Worm (Caenorhabditis elegans) whole organism, L2 larva: Measurements from ENCODE around the gene rpl-36.A.

ENCODE experiments used
- C34F6.9 ChIP-seq: fragments of 150-350 bp; optimal IDR thresholded peaks from 2 replicates; lab custom pipeline; 2014; ENCODE audit warnings: missing biosample characterization, missing genetic modification characterization
- F13H6.1 ChIP-seq: sonication (generic microtip); optimal IDR thresholded peaks from 2 replicates; lab custom pipeline; 2016; ENCODE audit warnings: missing genetic modification characterization, missing compliant biosample characterization
- R02D3.7 ChIP-seq: fragments of 150-350 bp; optimal IDR thresholded peaks from 2 replicates; lab custom pipeline; 2014; ENCODE audit warnings: missing biosample characterization, missing genetic modification characterization
- ZK546.5 ChIP-seq: sonication (generic microtip); optimal IDR thresholded peaks from 2 replicates; lab custom pipeline; 2017; ENCODE audit warnings: missing biosample characterization, missing genetic modification characterization
- alr-1 ChIP-seq: fragments of 150-350 bp; optimal IDR thresholded peaks from 2 replicates; lab custom pipeline; 2014; ENCODE audit warnings: missing biosample characterization, missing genetic modification characterization
- aly-2 ChIP-seq: fragments of 150-350 bp; optimal IDR thresholded peaks from 2 replicates; lab custom pipeline; 2014; ENCODE audit warnings: missing biosample characterization, missing genetic modification characterization
- ama-1 ChIP-seq: fragments of 150-350 bp; optimal IDR thresholded peaks from 2 replicates; lab custom pipeline; 2018; ENCODE audit warnings: inconsistent platforms
- blmp-1 ChIP-seq: sonication (generic microtip); optimal IDR thresholded peaks from 2 replicates; lab custom pipeline; 2017; ENCODE audit warnings: missing genetic modification characterization, mild to moderate bottlenecking, missing compliant biosample characterization, antibody characterized with exemption, moderate library complexity; ENCODE audit not compliant: insufficient read depth
- ceh-16 ChIP-seq: fragments of 150-350 bp; optimal IDR thresholded peaks from 2 replicates; lab custom pipeline; 2014; ENCODE audit warnings: missing biosample characterization, missing genetic modification characterization
- ceh-82 ChIP-seq: fragments of 150-350 bp; optimal IDR thresholded peaks from 2 replicates; lab custom pipeline; 2014; ENCODE audit warnings: missing biosample characterization, missing genetic modification characterization
- dmd-4 ChIP-seq: sonication (generic microtip); optimal IDR thresholded peaks from 2 replicates; lab custom pipeline; 2017; ENCODE audit warnings: missing biosample characterization, missing genetic modification characterization
- egl-27 ChIP-seq: sonication (generic microtip); optimal IDR thresholded peaks from 3 replicates; lab custom pipeline; 2017; ENCODE audit warnings: missing biosample characterization, missing genetic modification reagents, missing genetic modification characterization
- elt-1 ChIP-seq: fragments of 150-350 bp; optimal IDR thresholded peaks from 2 replicates; lab custom pipeline; 2014; ENCODE audit warnings: missing biosample characterization, missing genetic modification characterization
- elt-3 ChIP-seq: sonication (generic microtip); optimal IDR thresholded peaks from 2 replicates; lab custom pipeline; 2017; ENCODE audit warnings: missing biosample characterization, missing genetic modification characterization
- fos-1 ChIP-seq: fragments of 150-350 bp; optimal IDR thresholded peaks from 2 replicates; lab custom pipeline; 2014; ENCODE audit warnings: missing biosample characterization, missing genetic modification characterization
- gmeb-1 ChIP-seq: fragments of 150-350 bp; optimal IDR thresholded peaks from 2 replicates; lab custom pipeline; 2014; ENCODE audit warnings: missing biosample characterization, missing genetic modification characterization
- lin-39 ChIP-seq: fragments of 150-350 bp; optimal IDR thresholded peaks from 2 replicates; lab custom pipeline; 2014; ENCODE audit warnings: missing biosample characterization, missing genetic modification reagents, missing genetic modification characterization
- lsy-2 ChIP-seq, 2 experiments: fragments of 150-350 bp in 1 of 2; sonication (generic microtip) in 1 of 2; optimal IDR thresholded peaks; 2 replicates each; lab custom pipeline; 2014 to 2017; ENCODE audit warnings: missing biosample characterization in 2 of 2, missing genetic modification characterization in 2 of 2
- mdl-1 ChIP-seq, 2 experiments: fragments of 150-350 bp in 1 of 2; sonication (generic microtip) in 1 of 2; optimal IDR thresholded peaks; 2 replicates each; lab custom pipeline; 2017; ENCODE audit warnings: missing biosample characterization in 2 of 2, missing genetic modification characterization in 2 of 2
- nhr-10 ChIP-seq: sonication (generic microtip); optimal IDR thresholded peaks from 2 replicates; lab custom pipeline; 2017; ENCODE audit warnings: missing biosample characterization, missing genetic modification characterization
- nhr-129 ChIP-seq: fragments of 150-350 bp; optimal IDR thresholded peaks from 2 replicates; lab custom pipeline; 2014; ENCODE audit warnings: missing biosample characterization, missing genetic modification characterization
- nhr-21 ChIP-seq: fragments of 150-350 bp; optimal IDR thresholded peaks from 2 replicates; lab custom pipeline; 2014; ENCODE audit warnings: missing biosample characterization, missing genetic modification characterization
- nhr-23 ChIP-seq: fragments of 150-350 bp; optimal IDR thresholded peaks from 2 replicates; lab custom pipeline; 2014; ENCODE audit warnings: missing biosample characterization, missing genetic modification reagents, missing genetic modification characterization
- nhr-237 ChIP-seq: fragments of 150-350 bp; optimal IDR thresholded peaks from 2 replicates; lab custom pipeline; 2014; ENCODE audit warnings: missing biosample characterization, missing genetic modification characterization
- nhr-25 ChIP-seq: fragments of 150-350 bp; sonication (generic microtip); optimal IDR thresholded peaks from 3 replicates; lab custom pipeline; 2014; ENCODE audit warnings: missing biosample characterization, missing genetic modification characterization
- nhr-6 ChIP-seq: fragments of 150-350 bp; optimal IDR thresholded peaks from 2 replicates; lab custom pipeline; 2014; ENCODE audit warnings: missing biosample characterization, missing genetic modification characterization
- sem-4 ChIP-seq: fragments of 150-350 bp; optimal IDR thresholded peaks from 2 replicates; lab custom pipeline; 2014; ENCODE audit warnings: missing biosample characterization, missing genetic modification reagents, missing genetic modification characterization
- sma-3 ChIP-seq: sonication (generic microtip); optimal IDR thresholded peaks from 2 replicates; lab custom pipeline; 2016; ENCODE audit warnings: missing genetic modification reagents, missing genetic modification characterization, missing compliant biosample characterization
- sma-9 ChIP-seq, 2 experiments: fragments of 150-350 bp in 1 of 2; sonication (generic microtip) in 1 of 2; optimal IDR thresholded peaks; 2 replicates each; lab custom pipeline; 2014 to 2016; ENCODE audit warnings: missing genetic modification characterization in 2 of 2, mild to moderate bottlenecking in 1 of 2, missing biosample characterization in 1 of 2, missing compliant biosample characterization in 1 of 2, missing genetic modification reagents in 1 of 2, moderate library complexity in 1 of 2
- unc-39 ChIP-seq: fragments of 150-350 bp; optimal IDR thresholded peaks from 2 replicates; lab custom pipeline; 2014; ENCODE audit warnings: missing biosample characterization, missing genetic modification characterization
- unc-55 ChIP-seq: fragments of 150-350 bp; sonication (generic microtip); optimal IDR thresholded peaks from 3 replicates; lab custom pipeline; 2014; ENCODE audit warnings: missing biosample characterization, missing genetic modification reagents, missing genetic modification characterization
- unc-62 ChIP-seq: fragments of 150-350 bp; optimal IDR thresholded peaks from 2 replicates; lab custom pipeline; 2014; ENCODE audit warnings: missing biosample characterization, missing genetic modification reagents, missing genetic modification characterization
- zag-1 ChIP-seq: fragments of 150-350 bp; optimal IDR thresholded peaks from 2 replicates; lab custom pipeline; 2014; ENCODE audit warnings: missing biosample characterization, missing genetic modification characterization
- ztf-1 ChIP-seq: fragments of 200-800 bp; sonication (Bioruptor generic); conservative IDR thresholded peaks from 2 replicates; pipeline ENCODE4 v1.3.6; 2022; ENCODE audit warnings: missing genetic modification characterization, missing compliant biosample characterization
- ztf-11 ChIP-seq: sonication (generic microtip); optimal IDR thresholded peaks from 2 replicates; lab custom pipeline; 2017; ENCODE audit warnings: missing biosample characterization, missing genetic modification characterization
- ztf-4 ChIP-seq: fragments of 150-350 bp; optimal IDR thresholded peaks from 2 replicates; lab custom pipeline; 2014; ENCODE audit warnings: missing biosample characterization, missing genetic modification characterization

The rpl-36.A gene

DNA sequence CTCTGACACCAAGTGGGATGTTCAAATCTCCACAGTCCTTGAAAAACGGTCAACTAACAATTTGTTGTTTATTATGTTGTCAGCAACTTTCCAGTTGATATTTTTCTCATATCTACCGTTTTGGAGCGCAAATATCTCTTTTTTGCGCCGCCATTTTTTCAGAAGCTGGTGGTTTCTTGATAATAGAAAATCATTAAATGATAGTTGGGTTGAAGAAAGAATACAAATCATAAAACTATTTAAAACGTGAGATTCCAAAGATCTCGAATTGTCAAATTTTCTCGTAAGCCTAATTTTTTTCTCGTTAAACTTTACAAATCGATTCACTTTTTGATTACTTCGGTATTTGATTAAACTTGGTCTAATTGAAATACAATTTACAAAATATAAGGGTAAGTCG is 4.6 kb downstream of the rpl-36.A start, which contains the start of gene rpl-42:
TSS of gene rpl-42 (plus strand) at position 301 of the 400 bp plus-strand sequence.
- TF ChIP-seq R02D3.7 (no peak), unc-55 (GFP tag; lab: Kevin White, UChicago) (no peak), elt-1 (tag; lab: Kevin White, UChicago) (no peak), nhr-21 (tag; lab: Kevin White, UChicago) (no peak), nhr-129 (tag; lab: Kevin White, UChicago) (no peak), ztf-1 (no peak), nhr-237 (no peak), unc-39 (tag; lab: Kevin White, UChicago) (no peak), ztf-11 (tag; lab: Kevin White, UChicago) (no peak), blmp-1 (tag; lab: Kevin White, UChicago) (no peak), dmd-4 (no peak), fos-1 (tag; lab: Kevin White, UChicago) (no peak), F13H6.1 (no peak), ceh-16 (no peak), elt-3 (no peak), lin-39 (tag; lab: Kevin White, UChicago) (no peak), nhr-10 (no peak)

DNA sequence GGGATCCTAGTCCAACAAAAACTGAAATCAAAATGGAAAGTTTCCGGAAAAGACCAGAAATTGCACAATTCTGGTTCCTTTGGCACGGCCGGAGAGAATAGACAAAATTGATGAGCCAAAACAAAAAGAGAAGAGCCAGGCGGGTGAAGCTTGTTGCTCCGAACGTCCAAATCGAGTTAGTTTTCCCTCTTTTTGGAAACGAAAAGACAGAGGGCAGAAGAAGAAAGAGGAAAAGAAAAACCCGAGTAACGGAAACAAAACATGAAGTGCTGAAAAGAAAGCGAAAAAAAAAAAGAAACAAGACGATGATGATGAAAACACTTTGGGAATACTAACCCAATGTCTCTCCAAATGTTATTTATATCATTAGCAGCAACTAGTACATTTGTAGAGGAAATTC is 5.4 kb downstream of the rpl-36.A start:
- TF ChIP-seq aly-2 (tag; lab: Kevin White, UChicago) (no peak), ceh-16 (no peak), zag-1 (no peak), nhr-21 (tag; lab: Kevin White, UChicago) (no peak), alr-1 (no peak), elt-1 (tag; lab: Kevin White, UChicago) (no peak), unc-62 (no peak), ztf-4 (tag; lab: Kevin White, UChicago) (no peak)

DNA sequence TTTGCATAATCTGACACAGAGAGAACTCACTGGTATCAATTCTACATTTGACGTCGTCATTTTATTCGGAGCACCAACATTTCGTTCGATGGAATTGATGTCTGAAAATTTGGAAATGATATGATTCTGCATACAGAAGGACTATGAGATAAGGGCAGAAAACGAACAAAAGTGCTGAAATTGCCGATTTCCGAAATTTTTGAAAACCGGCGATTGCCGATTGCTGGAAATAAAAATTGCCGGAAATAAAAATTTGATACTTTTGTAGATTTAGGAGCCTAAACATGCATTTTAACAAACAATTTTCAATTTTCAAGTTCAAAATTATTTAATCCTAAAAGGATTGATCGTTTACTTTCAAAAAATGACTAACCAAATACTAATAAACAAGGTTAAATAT is 7.6 kb downstream of the rpl-36.A start, which contains the start of gene unc-53:
TSS of gene unc-53 (minus strand) at position 101 of the 400 bp plus-strand sequence.
- no peak for TF ChIP-seq nhr-25 (tag; lab: Kevin White, UChicago)
- no peak for TF ChIP-seq sma-3
- no peak for TF ChIP-seq fos-1 (tag; lab: Kevin White, UChicago)
- TF ChIP-seq, all 48 proteins: peak for 0

DNA sequence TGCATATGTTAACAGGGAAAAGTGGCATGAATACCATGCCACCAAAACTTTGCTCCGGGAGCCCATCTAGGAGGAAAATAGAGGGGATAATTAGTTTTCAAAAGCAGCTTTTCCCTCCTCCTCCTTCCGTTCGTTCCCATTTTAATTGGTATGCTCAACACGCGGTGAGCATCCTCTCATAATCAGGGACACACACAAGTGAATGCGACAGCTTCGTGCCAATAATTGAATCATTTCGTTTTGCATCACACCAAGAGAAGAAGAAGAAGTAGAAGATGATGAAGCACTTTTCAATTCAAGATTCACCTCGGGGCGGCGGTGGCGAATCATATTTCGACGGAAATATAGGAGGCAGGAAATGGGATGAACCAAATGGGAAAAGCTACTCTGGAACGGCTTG is 8.9 kb downstream of the rpl-36.A start:
- TF ChIP-seq mdl-1 (tag; optimal IDR thresholded peaks at IDR 0.05; lab: Kevin White, UChicago) = no peak
- no peak for TF ChIP-seq sma-9 (GFP tag; optimal IDR thresholded peaks at IDR 0.05; lab: Kevin White, UChicago)
- no peak for TF ChIP-seq sma-9 (tag; optimal IDR thresholded peaks at IDR 0.05; lab: Kevin White, UChicago)
- no peak for TF ChIP-seq alr-1
- TF ChIP-seq ZK546.5 (tag; lab: Kevin White, UChicago) = no peak
- TF ChIP-seq egl-27 (tag; lab: Kevin White, UChicago) = no peak
- no peak for TF ChIP-seq R02D3.7
- no peak for TF ChIP-seq ztf-4 (tag; lab: Kevin White, UChicago)
- TF ChIP-seq sma-3 = no peak
- no peak for TF ChIP-seq dmd-4
- TF ChIP-seq C34F6.9 (tag; lab: Kevin White, UChicago) = no peak
- no peak for TF ChIP-seq ceh-82 (tag; lab: Kevin White, UChicago)
- no peak for TF ChIP-seq gmeb-1 (tag; lab: Kevin White, UChicago)
- TF ChIP-seq unc-55 (GFP tag; lab: Kevin White, UChicago) = no peak
- TF ChIP-seq unc-39 (tag; lab: Kevin White, UChicago) = no peak
- no peak for TF ChIP-seq aly-2 (tag; lab: Kevin White, UChicago)
- no peak for TF ChIP-seq nhr-23 (tag; lab: Kevin White, UChicago)
- no peak for TF ChIP-seq ama-1 (lab: Kevin White, UChicago)
- TF ChIP-seq sem-4 = no peak
- TF ChIP-seq lsy-2 (tag; optimal IDR thresholded peaks at IDR 0.05; lab: Kevin White, UChicago) = no peak
- TF ChIP-seq, all 48 proteins: peak for 0

DNA sequence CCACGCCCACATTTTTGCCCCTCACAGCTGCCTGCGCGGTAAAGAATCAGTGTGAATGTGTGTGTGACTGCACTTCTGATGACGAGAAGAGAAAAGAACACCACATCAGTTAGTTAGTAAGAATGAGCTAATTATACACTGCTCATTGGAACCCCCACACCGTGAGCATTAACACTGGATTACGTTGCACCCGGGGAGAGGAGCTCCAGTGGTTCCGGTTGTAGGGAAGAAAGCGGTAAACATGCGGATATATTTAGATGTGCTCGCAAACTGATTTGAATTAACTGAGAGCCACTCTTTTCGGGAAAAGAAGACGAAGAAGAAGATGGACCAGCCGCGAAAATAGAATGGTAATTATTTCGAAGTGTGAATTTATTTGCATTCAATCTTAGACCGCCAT is 10.2 kb downstream of the rpl-36.A start:
- no peak for TF ChIP-seq alr-1
- no peak for TF ChIP-seq ceh-82 (tag; lab: Kevin White, UChicago)
- TF ChIP-seq nhr-25 (tag; lab: Kevin White, UChicago) = no peak
- TF ChIP-seq F13H6.1 = no peak
- no peak for TF ChIP-seq nhr-6 (tag; lab: Kevin White, UChicago)
- TF ChIP-seq, all 48 proteins: peak for 0
